Worm (Caenorhabditis elegans) whole organism, late embryonic: ENCODE data around the gene C18B12.4.
A peak's percentile ranks its signal among the peaks of the same experiment; 100 is the strongest.

ENCODE experiments used
- C38D4.7 ChIP-seq: fragments of 200-800 bp; sonication (Bioruptor generic); optimal IDR thresholded peaks from 2 replicates; lab custom pipeline; 2018; ENCODE audit warnings: mild to moderate bottlenecking, missing genetic modification characterization, moderate library complexity, missing compliant biosample characterization
- K02D7.2 ChIP-seq: sonication (generic microtip); optimal IDR thresholded peaks from 2 replicates; lab custom pipeline; 2017; ENCODE audit warnings: mild to moderate bottlenecking, missing genetic modification characterization, missing compliant biosample characterization
- Y22D7AL.16 ChIP-seq: sonication (generic microtip); optimal IDR thresholded peaks from 2 replicates; lab custom pipeline; 2016; ENCODE audit warnings: missing genetic modification characterization, missing compliant biosample characterization
- ahr-1 ChIP-seq: sonication (generic microtip); optimal IDR thresholded peaks from 2 replicates; lab custom pipeline; 2016; ENCODE audit warnings: missing genetic modification characterization, missing compliant biosample characterization
- ceh-14 ChIP-seq: sonication (generic microtip); optimal IDR thresholded peaks from 2 replicates; lab custom pipeline; 2016; ENCODE audit warnings: missing genotype, missing genetic modification characterization, missing compliant biosample characterization
- ceh-22 ChIP-seq: sonication (generic microtip); optimal IDR thresholded peaks from 2 replicates; lab custom pipeline; 2017; ENCODE audit warnings: missing biosample characterization, missing genetic modification characterization
- ceh-24 ChIP-seq: sonication (generic microtip); optimal IDR thresholded peaks from 2 replicates; lab custom pipeline; 2016; ENCODE audit warnings: mild to moderate bottlenecking, missing genetic modification characterization, missing compliant biosample characterization
- ceh-30 ChIP-seq: fragments of 150-350 bp; optimal IDR thresholded peaks from 2 replicates; lab custom pipeline; 2014; ENCODE audit warnings: missing biosample characterization, missing genetic modification characterization
- ceh-31 ChIP-seq: sonication (generic microtip); optimal IDR thresholded peaks from 2 replicates; lab custom pipeline; 2016; ENCODE audit warnings: missing genetic modification characterization, missing compliant biosample characterization
- ceh-34 ChIP-seq: sonication (generic microtip); optimal IDR thresholded peaks from 2 replicates; lab custom pipeline; 2016; ENCODE audit warnings: mild to moderate bottlenecking, missing genetic modification characterization, missing compliant biosample characterization
- elt-2 ChIP-seq: sonication (generic microtip); optimal IDR thresholded peaks from 2 replicates; lab custom pipeline; 2016; ENCODE audit warnings: missing genetic modification reagents, missing genetic modification characterization, missing compliant biosample characterization
- eyg-1 ChIP-seq: sonication (generic microtip); optimal IDR thresholded peaks from 2 replicates; lab custom pipeline; 2016; ENCODE audit warnings: missing genotype, missing genetic modification characterization, missing compliant biosample characterization
- fax-1 ChIP-seq: sonication (generic microtip); optimal IDR thresholded peaks from 2 replicates; lab custom pipeline; 2016; ENCODE audit warnings: missing genotype, missing genetic modification characterization, missing compliant biosample characterization
- fkh-10 ChIP-seq: fragments of 150-350 bp; optimal IDR thresholded peaks from 2 replicates; lab custom pipeline; 2014; ENCODE audit warnings: missing biosample characterization, missing genetic modification reagents, missing genetic modification characterization
- gmeb-2 ChIP-seq: sonication (generic microtip); optimal IDR thresholded peaks from 2 replicates; lab custom pipeline; 2016; ENCODE audit warnings: missing genetic modification characterization, inconsistent platforms, missing compliant biosample characterization
- hlh-13 ChIP-seq: fragments of 200-800 bp; sonication (Bioruptor generic); optimal IDR thresholded peaks from 2 replicates; lab custom pipeline; 2018; ENCODE audit warnings: mild to moderate bottlenecking, missing genetic modification characterization, missing compliant biosample characterization
- lin-11 ChIP-seq: fragments of 200-800 bp; sonication (Bioruptor generic); optimal IDR thresholded peaks from 2 replicates; lab custom pipeline; 2018; ENCODE audit warnings: mild to moderate bottlenecking, missing genetic modification characterization, missing compliant biosample characterization
- nfya-1 ChIP-seq: sonication (generic microtip); optimal IDR thresholded peaks from 2 replicates; lab custom pipeline; 2017; ENCODE audit warnings: missing genetic modification characterization, mild to moderate bottlenecking, missing compliant biosample characterization, antibody characterized with exemption, moderate library complexity
- npax-4 ChIP-seq: sonication (generic microtip); optimal IDR thresholded peaks from 2 replicates; lab custom pipeline; 2016; ENCODE audit warnings: missing genetic modification characterization, missing compliant biosample characterization
- pag-3 ChIP-seq: sonication (generic microtip); optimal IDR thresholded peaks from 2 replicates; lab custom pipeline; 2016; ENCODE audit warnings: missing compliant biosample characterization, missing genetic modification characterization, borderline replicate concordance
- pat-9 ChIP-seq: fragments of 200-800 bp; sonication (Bioruptor generic); optimal IDR thresholded peaks from 2 replicates; lab custom pipeline; 2018; ENCODE audit warnings: mild to moderate bottlenecking, missing genetic modification characterization, moderate library complexity, missing compliant biosample characterization
- pha-2 ChIP-seq: sonication (generic microtip); optimal IDR thresholded peaks from 2 replicates; lab custom pipeline; 2017; ENCODE audit warnings: mild to moderate bottlenecking, missing genetic modification characterization, missing compliant biosample characterization
- sox-2 ChIP-seq: fragments of 200-800 bp; sonication (Bioruptor generic); IDR thresholded peaks from 2 replicates; pipeline ENCODE4 v1.3.6; 2022; ENCODE audit warnings: missing genetic modification reagents, missing genetic modification characterization, missing compliant biosample characterization
- syd-9 ChIP-seq: sonication (generic microtip); optimal IDR thresholded peaks from 2 replicates; lab custom pipeline; 2016; ENCODE audit warnings: mild to moderate bottlenecking, missing genetic modification characterization, moderate library complexity, missing compliant biosample characterization
- ttx-3 ChIP-seq: sonication (generic microtip); optimal IDR thresholded peaks from 2 replicates; lab custom pipeline; 2016; ENCODE audit warnings: missing genetic modification reagents, missing genetic modification characterization, missing compliant biosample characterization
- unc-42 ChIP-seq: sonication (generic microtip); optimal IDR thresholded peaks from 2 replicates; lab custom pipeline; 2016; ENCODE audit warnings: missing genotype, missing genetic modification characterization, missing compliant biosample characterization
- unc-55 ChIP-seq: sonication (generic microtip); optimal IDR thresholded peaks from 2 replicates; lab custom pipeline; 2017; ENCODE audit warnings: missing biosample characterization, missing genetic modification reagents, missing genetic modification characterization
- zip-5 ChIP-seq: sonication (generic microtip); optimal IDR thresholded peaks from 2 replicates; lab custom pipeline; 2016; ENCODE audit warnings: missing genetic modification characterization, missing compliant biosample characterization
- ztf-16 ChIP-seq: sonication (generic microtip); optimal IDR thresholded peaks from 2 replicates; lab custom pipeline; 2017; ENCODE audit warnings: missing genetic modification characterization, missing compliant biosample characterization

The C18B12.4 gene

DNA sequence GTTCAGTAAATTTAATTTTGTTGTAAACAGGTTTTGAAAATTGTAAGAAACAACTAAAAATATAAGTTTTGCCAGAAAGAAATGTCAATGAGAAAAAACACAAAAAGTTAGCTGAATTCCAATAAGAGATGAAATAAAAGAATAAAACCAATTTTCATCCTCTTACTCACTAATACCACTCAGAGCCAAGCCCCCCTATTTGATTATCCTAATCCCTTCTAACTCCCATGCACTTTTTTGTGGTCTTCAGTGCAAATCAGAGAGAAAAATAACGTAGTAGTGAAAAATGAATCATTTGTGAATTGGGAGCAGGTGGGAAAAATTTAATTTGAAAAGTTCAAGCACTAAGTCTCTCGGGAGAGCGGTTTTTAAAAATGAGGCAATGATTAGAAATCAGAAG lies 938 bp upstream of the C18B12.4 start:
- no peak for TF ChIP-seq fkh-10
- TF ChIP-seq unc-42 (tag; lab: Kevin White, UChicago) = peak; percentile 83

ce11 chrX:15039696-15040212 lies 648 bp downstream of the C18B12.4 start:
- no peak for TF ChIP-seq nfya-1 (tag; lab: Kevin White, UChicago)
- TF ChIP-seq fkh-10 = no peak
- no peak for TF ChIP-seq unc-55
- TF ChIP-seq hlh-13 (GFP tag; lab: Kevin White, UChicago) = no peak
- no peak for TF ChIP-seq npax-4

DNA sequence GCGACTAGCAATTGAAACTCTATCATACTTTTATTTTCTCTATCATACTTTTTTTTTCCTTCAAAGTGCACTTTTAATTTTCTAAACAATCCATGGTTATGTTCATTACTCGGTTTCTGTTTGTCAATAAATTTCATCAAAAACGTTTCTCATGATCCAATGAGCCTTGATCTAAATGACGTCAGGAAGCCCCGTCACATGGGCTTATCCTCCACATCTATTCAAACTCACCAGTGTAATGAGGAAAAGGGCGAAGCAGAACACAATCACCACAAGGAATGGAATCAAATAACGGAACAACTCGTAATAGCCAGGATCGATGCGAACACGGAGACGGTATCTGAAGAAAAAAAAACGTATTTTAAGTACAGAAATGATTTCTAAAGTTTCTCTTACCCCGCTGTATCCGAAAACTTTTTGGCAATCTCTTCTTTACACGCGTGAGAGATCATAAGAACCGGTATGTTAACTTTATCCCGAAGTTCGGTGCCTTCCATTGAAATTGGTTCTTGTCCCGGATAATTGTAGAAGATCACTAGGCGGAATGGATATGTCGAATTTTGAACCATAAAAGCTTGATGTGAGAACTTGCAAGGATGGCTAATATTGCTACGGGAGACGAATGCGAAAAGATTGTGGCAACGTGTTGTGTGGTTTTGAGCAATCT lies 1.2 kb downstream of the C18B12.4 start:
- TF ChIP-seq ceh-22 (tag; lab: Kevin White, UChicago) = no peak
- no peak for TF ChIP-seq unc-42 (tag; lab: Kevin White, UChicago)
- no peak for TF ChIP-seq Y22D7AL.16 (tag; lab: Kevin White, UChicago)
- no peak for TF ChIP-seq zip-5
- TF ChIP-seq elt-2 (tag; lab: Kevin White, UChicago) = no peak
- TF ChIP-seq ceh-34 = no peak
- no peak for TF ChIP-seq pat-9
- TF ChIP-seq K02D7.2 (tag; lab: Kevin White, UChicago) = no peak
- no peak for TF ChIP-seq syd-9 (tag; lab: Kevin White, UChicago)
- no peak for TF ChIP-seq fax-1 (tag; lab: Kevin White, UChicago)
- no peak for TF ChIP-seq npax-4
- no peak for TF ChIP-seq ahr-1 (tag; lab: Kevin White, UChicago)
- TF ChIP-seq unc-55 = no peak
- no peak for TF ChIP-seq ceh-24 (tag; lab: Kevin White, UChicago)
- TF ChIP-seq sox-2 (GFP tag; lab: Robert Waterston, UW) = no peak
- TF ChIP-seq pha-2 (tag; lab: Kevin White, UChicago) = no peak
- no peak for TF ChIP-seq ttx-3 (tag; lab: Kevin White, UChicago)
- TF ChIP-seq, all 69 proteins: peak for 0

DNA sequence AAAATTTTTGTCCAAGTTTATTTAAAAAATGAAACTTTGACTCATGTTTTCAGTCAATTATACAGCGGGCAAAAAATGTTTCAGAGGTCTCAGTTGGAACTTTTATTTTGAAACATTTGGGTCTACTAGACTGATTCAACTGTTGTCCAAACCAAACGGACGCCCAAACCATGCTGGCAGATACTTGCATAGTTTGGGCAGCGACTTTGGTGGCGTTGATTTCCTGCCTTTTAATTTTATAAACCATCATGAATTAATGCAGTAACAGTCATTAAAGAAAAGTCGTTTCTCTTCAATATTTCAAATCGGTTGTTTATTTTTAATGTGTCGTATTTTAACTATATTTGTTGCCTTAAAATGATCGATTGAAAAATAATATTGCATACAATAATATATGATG lies 4.1 kb downstream of the C18B12.4 start:
- TF ChIP-seq zip-5 (no peak), unc-55 (no peak), nfya-1 (tag; lab: Kevin White, UChicago) (no peak), fax-1 (tag; lab: Kevin White, UChicago) (no peak), ztf-16 (tag; lab: Kevin White, UChicago) (no peak), lin-11 (tag; lab: Kevin White, UChicago) (no peak), gmeb-2 (tag; lab: Kevin White, UChicago) (no peak), C38D4.7 (GFP tag; lab: Kevin White, UChicago) (no peak), ceh-31 (tag; lab: Kevin White, UChicago) (no peak)

ce11 chrX:15035748-15036147 lies 4.7 kb downstream of the C18B12.4 start:
- TF ChIP-seq ceh-22 (tag; lab: Kevin White, UChicago) (no peak), eyg-1 (tag; lab: Kevin White, UChicago) (no peak)
- TF ChIP-seq, all 69 proteins: peak for 0

- TF ChIP-seq ztf-16 (tag; lab: Kevin White, UChicago) (no peak), pag-3 (tag; lab: Kevin White, UChicago) (no peak), ceh-30 (tag; lab: Kevin White, UChicago) (no peak), ceh-14 (tag; lab: Kevin White, UChicago) (no peak), syd-9 (tag; lab: Kevin White, UChicago) (no peak)
Measured at ce11 chrX:15034787-15035186, 5.6 kb downstream of the C18B12.4 start, which contains the start of gene dsc-1. Gene dsc-1, minus strand, starts transcription at chrX:15034832.
